Worm (Caenorhabditis elegans) whole organism, L4 larva: ENCODE measurements around the gene mltn-11.

Experiments used
- F10B5.3 ChIP-seq: sonication (generic microtip); optimal IDR thresholded peaks from 2 replicates; lab custom pipeline; 2016; ENCODE audit warnings: mild to moderate bottlenecking, missing genetic modification characterization, missing compliant biosample characterization
- F37D6.2 ChIP-seq: sonication (generic microtip); optimal IDR thresholded peaks from 2 replicates; lab custom pipeline; 2016; ENCODE audit warnings: mild to moderate bottlenecking, missing genetic modification characterization, missing compliant biosample characterization
- F44E2.7 ChIP-seq: fragments of 200-800 bp; sonication (Bioruptor generic); IDR thresholded peaks from 2 replicates; pipeline ENCODE4 v2.1.2; 2022; ENCODE audit warnings: missing genetic modification characterization, missing compliant biosample characterization
- F49E8.2 ChIP-seq: sonication (generic microtip); optimal IDR thresholded peaks from 2 replicates; lab custom pipeline; 2016; ENCODE audit warnings: missing compliant biosample characterization, mild to moderate bottlenecking, missing genetic modification characterization, borderline replicate concordance
- R02D3.7 ChIP-seq: fragments of 150-350 bp; sonication (generic microtip); optimal IDR thresholded peaks from 3 replicates; lab custom pipeline; 2014; ENCODE audit warnings: missing biosample characterization, missing genetic modification characterization
- ZK337.2 ChIP-seq: fragments of 200-800 bp; sonication (Bioruptor generic); IDR thresholded peaks from 2 replicates; pipeline ENCODE4 v1.3.6; 2022; ENCODE audit warnings: missing genetic modification reagents, missing genetic modification characterization, missing compliant biosample characterization
- aha-1 ChIP-seq: fragments of 150-350 bp; peaks from one replicate; lab custom pipeline; 2014; ENCODE audit warnings: missing biosample characterization, missing genetic modification characterization
- ama-1 ChIP-seq: fragments of 150-350 bp; optimal IDR thresholded peaks from 2 replicates; lab custom pipeline; 2014; ENCODE audit warnings: inconsistent platforms, mixed read lengths
- ceh-20 ChIP-seq: fragments of 200-800 bp; sonication (Bioruptor generic); IDR thresholded peaks from 2 replicates; pipeline ENCODE4 v1.3.6; 2022; ENCODE audit warnings: missing genetic modification reagents, missing genetic modification characterization, missing compliant biosample characterization
- ceh-28 ChIP-seq: fragments of 150-350 bp; optimal IDR thresholded peaks from 2 replicates; lab custom pipeline; 2014; ENCODE audit warnings: missing biosample characterization, missing genetic modification reagents, missing genetic modification characterization
- ceh-32 ChIP-seq: sonication (generic microtip); optimal IDR thresholded peaks from 2 replicates; lab custom pipeline; 2016; ENCODE audit warnings: mild to moderate bottlenecking, missing genetic modification characterization, missing compliant biosample characterization; ENCODE audit not compliant: poor library complexity
- ctbp-1 ChIP-seq: fragments of 200-800 bp; sonication (Bioruptor generic); IDR thresholded peaks from 2 replicates; pipeline ENCODE4 v1.3.6; 2022; ENCODE audit warnings: missing genetic modification reagents, missing genetic modification characterization, missing compliant biosample characterization
- daf-12 ChIP-seq: fragments of 150-350 bp; optimal IDR thresholded peaks from 2 replicates; lab custom pipeline; 2014; ENCODE audit warnings: missing biosample characterization, missing genetic modification reagents, missing genetic modification characterization
- dmd-6 ChIP-seq: fragments of 200-800 bp; sonication (Bioruptor generic); IDR thresholded peaks from 2 replicates; pipeline ENCODE4 v1.3.6; 2022; ENCODE audit warnings: missing genetic modification reagents, missing genetic modification characterization, missing compliant biosample characterization
- dmd-8 ChIP-seq: fragments of 200-800 bp; sonication (Bioruptor generic); IDR thresholded peaks from 2 replicates; pipeline ENCODE4 v1.3.6; 2022; ENCODE audit warnings: missing genetic modification characterization, missing compliant biosample characterization
- dpl-1 ChIP-seq: fragments of 150-350 bp; optimal IDR thresholded peaks from 2 replicates; lab custom pipeline; 2014; ENCODE audit warnings: missing biosample characterization, missing genetic modification reagents, missing genetic modification characterization
- fkh-10 ChIP-seq: fragments of 150-350 bp; optimal IDR thresholded peaks from 2 replicates; lab custom pipeline; 2014; ENCODE audit warnings: missing biosample characterization, missing genetic modification reagents, missing genetic modification characterization
- fos-1 ChIP-seq: fragments of 150-350 bp; optimal IDR thresholded peaks from 2 replicates; lab custom pipeline; 2014; ENCODE audit warnings: missing biosample characterization, missing genetic modification characterization
- gei-8 ChIP-seq: fragments of 200-800 bp; sonication (Bioruptor generic); optimal IDR thresholded peaks from 2 replicates; lab custom pipeline; 2018; ENCODE audit warnings: mild to moderate bottlenecking, missing genetic modification characterization, missing compliant biosample characterization
- hlh-11 ChIP-seq: fragments of 200-800 bp; sonication (Bioruptor generic); optimal IDR thresholded peaks from 2 replicates; lab custom pipeline; 2018; ENCODE audit warnings: mild to moderate bottlenecking, missing genetic modification characterization, missing compliant biosample characterization
- hlh-30 ChIP-seq: sonication (generic microtip); optimal IDR thresholded peaks from 2 replicates; lab custom pipeline; 2017; ENCODE audit warnings: antibody characterized with exemption, mild to moderate bottlenecking, missing genetic modification characterization, missing compliant biosample characterization; ENCODE audit not compliant: insufficient read depth
- lin-13 ChIP-seq: fragments of 150-350 bp; optimal IDR thresholded peaks from 2 replicates; lab custom pipeline; 2014; ENCODE audit warnings: missing biosample characterization, missing genetic modification reagents, missing genetic modification characterization
- lin-15B ChIP-seq: fragments of 150-350 bp; sonication (generic microtip); optimal IDR thresholded peaks from 3 replicates; lab custom pipeline; 2014; ENCODE audit warnings: missing biosample characterization, missing genetic modification characterization
- lin-29 ChIP-seq: fragments of 200-800 bp; sonication (Bioruptor generic); IDR thresholded peaks from 2 replicates; pipeline ENCODE4 v1.3.6; 2022; ENCODE audit warnings: missing genetic modification reagents, missing genetic modification characterization, missing compliant biosample characterization
- lir-3 ChIP-seq: sonication (generic microtip); optimal IDR thresholded peaks from 2 replicates; lab custom pipeline; 2016; ENCODE audit warnings: mild to moderate bottlenecking, missing genetic modification characterization, missing compliant biosample characterization
- madf-5 ChIP-seq, 2 experiments: fragments of 200-800 bp; sonication (Bioruptor generic); IDR thresholded peaks; 2 replicates each; pipeline ENCODE4 v1.3.6; 2022; ENCODE audit warnings: missing compliant biosample characterization in 2 of 2, missing genetic modification characterization in 2 of 2
- mdt-29 ChIP-seq: fragments of 200-800 bp; sonication (Bioruptor generic); IDR thresholded peaks from 2 replicates; pipeline ENCODE4 v1.3.6; 2022; ENCODE audit warnings: missing genetic modification reagents, missing genetic modification characterization, missing compliant biosample characterization
- mep-1 ChIP-seq: fragments of 150-350 bp; sonication (generic microtip); optimal IDR thresholded peaks from 3 replicates; lab custom pipeline; 2014; ENCODE audit warnings: missing biosample characterization, missing genetic modification characterization
- mxl-3 ChIP-seq: fragments of 200-800 bp; sonication (Bioruptor generic); optimal IDR thresholded peaks from 2 replicates; lab custom pipeline; 2018; ENCODE audit warnings: mild to moderate bottlenecking, missing genetic modification characterization, missing compliant biosample characterization
- nhr-28 ChIP-seq: fragments of 150-350 bp; optimal IDR thresholded peaks from 2 replicates; lab custom pipeline; 2014; ENCODE audit warnings: missing biosample characterization, missing genetic modification characterization
- rbr-2 ChIP-seq: sonication (generic microtip); optimal IDR thresholded peaks from 2 replicates; lab custom pipeline; 2016; ENCODE audit warnings: missing genotype, missing genetic modification characterization, missing compliant biosample characterization
- spr-1 ChIP-seq: sonication (generic microtip); optimal IDR thresholded peaks from 2 replicates; lab custom pipeline; 2016; ENCODE audit warnings: mild to moderate bottlenecking, missing genetic modification characterization, missing compliant biosample characterization
- unc-39 ChIP-seq: sonication (generic microtip); optimal IDR thresholded peaks from 2 replicates; lab custom pipeline; 2017; ENCODE audit warnings: missing biosample characterization, missing genetic modification characterization
- unc-62 ChIP-seq, 3 experiments: fragments of 150-350 bp in 1 of 3; sonication (generic microtip); optimal IDR thresholded peaks in 2 of 3; peaks in 1 of 3; 1 replicate in 1 of 3; 2 replicates in 2 of 3; lab custom pipeline; 2014 to 2017; ENCODE audit warnings: missing biosample characterization in 3 of 3, missing genetic modification characterization in 3 of 3, missing genetic modification reagents in 3 of 3, missing genotype in 1 of 3
- zip-11 ChIP-seq: fragments of 200-800 bp; sonication (Bioruptor generic); IDR thresholded peaks from 2 replicates; pipeline ENCODE4 v1.3.6; 2022; ENCODE audit warnings: missing genetic modification characterization, missing compliant biosample characterization
- ztf-11 ChIP-seq: fragments of 150-350 bp; optimal IDR thresholded peaks from 2 replicates; lab custom pipeline; 2014; ENCODE audit warnings: missing biosample characterization, missing genetic modification characterization

mltn-11 gene

DNA sequence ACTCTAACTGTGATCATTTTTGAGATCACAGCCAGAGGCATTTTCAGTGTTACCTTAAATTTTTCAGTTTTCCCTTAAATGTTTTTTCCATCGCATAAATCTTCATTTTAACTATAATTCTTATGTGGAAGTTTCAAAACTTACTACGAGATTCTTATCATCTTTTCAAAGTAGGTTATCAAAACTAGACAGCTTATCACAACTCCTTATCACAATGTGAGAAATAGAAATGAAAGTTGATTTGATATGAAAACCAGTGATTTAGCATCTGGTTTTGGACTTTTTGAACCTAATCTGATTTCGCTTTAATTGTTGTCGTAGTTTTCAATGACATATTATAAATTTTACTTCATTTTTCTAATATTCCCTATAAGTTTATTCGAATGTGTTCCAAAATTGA is at the start of gene mltn-11:
TSS of gene mltn-11 (plus strand) at position 276 of the 400 bp plus-strand sequence.
- TF ChIP-seq daf-12 (tag; lab: Kevin White, UChicago) (no peak), dpl-1 (GFP tag; lab: Kevin White, UChicago) (no peak), F10B5.3 (tag; lab: Kevin White, UChicago) (no peak), lin-29 (GFP tag; lab: Robert Waterston, UW) (no peak), mep-1 (no peak), aha-1 (tag; lab: Kevin White, UChicago) (no peak), lin-15B (no peak), rbr-2 (tag; lab: Kevin White, UChicago) (no peak), spr-1 (no peak), mdt-29 (no peak), unc-62 (GFP tag; optimal IDR thresholded peaks at IDR 0.05 in 1 of 2; lab: Kevin White, UChicago) (no peak), unc-62 (tag; optimal IDR thresholded peaks at IDR 0.05; lab: Kevin White, UChicago) (no peak), fkh-10 (GFP tag; lab: Kevin White, UChicago) (no peak), ctbp-1 (GFP tag; lab: Robert Waterston, UW) (no peak), ceh-28 (tag; lab: Kevin White, UChicago) (no peak), lin-13 (GFP tag; lab: Kevin White, UChicago) (no peak), dmd-6 (GFP tag; lab: Robert Waterston, UW) (no peak), zip-11 (no peak)
- TF ChIP-seq, all 104 proteins: peak for 0

DNA sequence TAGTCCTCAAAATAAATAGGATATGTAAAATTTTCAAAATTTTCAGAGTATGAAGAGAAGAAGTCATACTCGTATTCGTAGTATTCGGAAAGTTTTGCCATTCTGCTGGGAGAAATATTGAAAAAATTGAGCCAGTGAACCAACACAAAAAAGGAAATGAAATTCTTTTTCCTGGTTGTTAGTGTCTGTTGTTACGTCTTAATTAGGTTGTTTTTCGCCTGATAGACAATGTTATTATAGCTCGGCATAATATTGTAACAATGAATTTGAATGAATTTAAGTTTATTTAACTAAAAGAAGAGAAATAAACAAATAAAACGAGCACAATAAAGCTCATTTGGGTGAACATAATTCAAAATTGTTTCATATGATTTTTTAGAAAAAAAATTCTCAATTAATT is 47.6 kb upstream of the mltn-11 start, which contains the start of gene srw-73:
TSS of gene srw-73 (minus strand) at position 101 of the 400 bp plus-strand sequence.
- TF ChIP-seq F37D6.2 (tag; lab: Kevin White, UChicago) (no peak), nhr-28 (tag; lab: Kevin White, UChicago) (no peak), unc-39 (tag; lab: Kevin White, UChicago) (no peak), fos-1 (no peak), ztf-11 (tag; lab: Kevin White, UChicago) (no peak), mxl-3 (no peak), dmd-8 (GFP tag; lab: Robert Waterston, UW) (no peak), ceh-20 (no peak), mep-1 (no peak), unc-62 (GFP tag; optimal IDR thresholded peaks at IDR 0.05 in 1 of 2; lab: Kevin White, UChicago) (no peak), unc-62 (tag; optimal IDR thresholded peaks at IDR 0.05; lab: Kevin White, UChicago) (no peak), ceh-32 (tag; lab: Kevin White, UChicago) (no peak), ama-1 (lab: Kevin White, UChicago) (no peak), hlh-11 (tag; lab: Kevin White, UChicago) (no peak), gei-8 (GFP tag; lab: Kevin White, UChicago) (no peak)

DNA sequence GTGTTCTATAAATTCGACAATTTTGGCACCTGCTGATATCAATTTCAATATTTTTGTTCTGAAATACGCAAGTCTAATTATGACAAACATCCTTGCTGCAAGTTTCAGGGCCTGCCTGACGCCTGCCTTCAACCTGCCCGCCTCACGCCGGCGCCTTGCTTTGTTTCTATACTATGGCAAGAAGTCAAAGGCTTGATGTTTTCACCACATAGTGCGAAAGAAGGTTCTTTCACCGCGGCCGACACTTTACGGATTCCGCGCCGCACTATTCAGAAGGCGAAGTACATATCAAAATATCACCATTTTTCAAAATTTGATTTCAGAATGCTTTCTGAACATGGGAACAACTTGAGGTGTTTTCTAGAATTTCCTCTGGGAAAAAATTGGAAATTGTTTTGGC is 46.5 kb upstream of the mltn-11 start:
- TF ChIP-seq F44E2.7 (no peak), dpl-1 (GFP tag; lab: Kevin White, UChicago) (no peak), lir-3 (tag; lab: Kevin White, UChicago) (no peak), ZK337.2 (GFP tag; lab: Robert Waterston, UW) (no peak), R02D3.7 (no peak), fkh-10 (GFP tag; lab: Kevin White, UChicago) (no peak), madf-5 (GFP tag; IDR thresholded peaks at IDR 0.05; lab: Robert Waterston, UW) (no peak), gei-8 (GFP tag; lab: Kevin White, UChicago) (no peak), nhr-28 (tag; lab: Kevin White, UChicago) (no peak), F49E8.2 (tag; lab: Kevin White, UChicago) (no peak), hlh-30 (tag; lab: Kevin White, UChicago) (no peak)
